Fruit fly (Drosophila melanogaster) whole organism, pupa: ENCODE data around the gene RpS5a.
A peak's percentile ranks its signal among the peaks of the same experiment; 100 is the strongest.

ENCODE experiments used
- CG10348 ChIP-seq: fragments of 200-800 bp; sonication (Bioruptor generic); IDR thresholded peaks from 2 replicates; pipeline ENCODE4 v1.3.6; 2022; ENCODE audit warnings: missing biosample characterization, missing genetic modification characterization
- CG12605 ChIP-seq: fragments of 200-800 bp; sonication (Bioruptor generic); IDR thresholded peaks from 2 replicates; pipeline ENCODE4 v1.3.6; 2022; ENCODE audit warnings: missing biosample characterization, missing genetic modification characterization
- CG13204 ChIP-seq: fragments of 200-800 bp; sonication (Bioruptor generic); optimal IDR thresholded peaks from 2 replicates; lab custom pipeline; 2018; ENCODE audit warnings: missing biosample characterization, mild to moderate bottlenecking, missing genetic modification characterization, moderate library complexity
- CG14655 ChIP-seq: fragments of 200-800 bp; sonication (Bioruptor generic); optimal IDR thresholded peaks from 3 replicates; lab custom pipeline; 2017; ENCODE audit warnings: mild to moderate bottlenecking, missing biosample characterization, missing genetic modification reagents, missing genetic modification characterization
- CG15710 ChIP-seq: fragments of 200-800 bp; sonication (Bioruptor generic); optimal IDR thresholded peaks from 2 replicates; lab custom pipeline; 2018; ENCODE audit warnings: missing biosample characterization, mild to moderate bottlenecking, missing genetic modification characterization, moderate library complexity
- CG17806 ChIP-seq: fragments of 200-800 bp; sonication (Bioruptor generic); optimal IDR thresholded peaks from 2 replicates; lab custom pipeline; 2018; ENCODE audit warnings: missing biosample characterization, mild to moderate bottlenecking, missing genetic modification characterization, moderate library complexity
- CG32121 ChIP-seq: fragments of 200-800 bp; sonication (Bioruptor generic); IDR thresholded peaks from 2 replicates; pipeline ENCODE4 v1.3.6; 2022; ENCODE audit warnings: missing biosample characterization, missing genetic modification characterization
- CG4496 ChIP-seq: fragments of 200-800 bp; sonication (Bioruptor generic); IDR thresholded peaks from 3 replicates; pipeline ENCODE4 v1.3.6; 2022; ENCODE audit warnings: missing biosample characterization, missing genetic modification characterization
- CG8159 ChIP-seq: fragments of 200-800 bp; sonication (Bioruptor generic); optimal IDR thresholded peaks from 3 replicates; lab custom pipeline; 2018; ENCODE audit warnings: missing biosample characterization, mild to moderate bottlenecking, missing genetic modification characterization, moderate library complexity
- CG8301 ChIP-seq: fragments of 200-800 bp; sonication (Bioruptor generic); optimal IDR thresholded peaks from 2 replicates; lab custom pipeline; 2018; ENCODE audit warnings: missing biosample characterization, mild to moderate bottlenecking, missing genetic modification characterization
- CG9948 ChIP-seq: fragments of 200-800 bp; sonication (Bioruptor generic); optimal IDR thresholded peaks from 2 replicates; lab custom pipeline; 2018; ENCODE audit warnings: missing biosample characterization, mild to moderate bottlenecking, missing genetic modification characterization, moderate library complexity
- D1 ChIP-seq: fragments of 200-800 bp; sonication (Bioruptor generic); optimal IDR thresholded peaks from 2 replicates; lab custom pipeline; 2018; ENCODE audit warnings: missing biosample characterization, mild to moderate bottlenecking, missing genetic modification characterization, moderate library complexity
- EcR ChIP-seq: fragments of 200-800 bp; sonication (Bioruptor generic); optimal IDR thresholded peaks from 3 replicates; lab custom pipeline; 2019; ENCODE audit warnings: missing biosample characterization, missing genetic modification characterization, mild to moderate bottlenecking, moderate library complexity, missing genetic modification reagents
- Ets98B ChIP-seq: fragments of 200-800 bp; sonication (Bioruptor generic); IDR thresholded peaks from 2 replicates; pipeline ENCODE4 v1.3.6; 2022; ENCODE audit warnings: missing biosample characterization, missing genetic modification characterization
- Pif1A ChIP-seq: fragments of 200-800 bp; sonication (Bioruptor generic); optimal IDR thresholded peaks from 3 replicates; lab custom pipeline; 2016; ENCODE audit warnings: missing biosample characterization, missing genetic modification characterization
- Pif1B ChIP-seq: fragments of 200-800 bp; sonication (Bioruptor generic); optimal IDR thresholded peaks from 3 replicates; lab custom pipeline; 2016; ENCODE audit warnings: missing biosample characterization, missing genetic modification characterization
- Snoo ChIP-seq: fragments of 200-800 bp; sonication (Bioruptor generic); optimal IDR thresholded peaks from 3 replicates; lab custom pipeline; 2017; ENCODE audit warnings: missing biosample characterization, mild to moderate bottlenecking, missing genetic modification characterization, inconsistent platforms
- fd96Ca ChIP-seq: fragments of 200-800 bp; sonication (Bioruptor generic); IDR thresholded peaks from 3 replicates; pipeline ENCODE4 v1.3.6; 2022; ENCODE audit warnings: missing biosample characterization, missing genetic modification characterization
- gl ChIP-seq: fragments of 200-800 bp; sonication (Bioruptor generic); optimal IDR thresholded peaks from 2 replicates; lab custom pipeline; 2018; ENCODE audit warnings: missing biosample characterization, mild to moderate bottlenecking, missing genetic modification characterization
- rn ChIP-seq: fragments of 200-800 bp; sonication (Bioruptor generic); IDR thresholded peaks from 2 replicates; pipeline ENCODE4 v1.3.6; 2022; ENCODE audit warnings: missing biosample characterization, missing genetic modification characterization

RpS5a gene

DNA sequence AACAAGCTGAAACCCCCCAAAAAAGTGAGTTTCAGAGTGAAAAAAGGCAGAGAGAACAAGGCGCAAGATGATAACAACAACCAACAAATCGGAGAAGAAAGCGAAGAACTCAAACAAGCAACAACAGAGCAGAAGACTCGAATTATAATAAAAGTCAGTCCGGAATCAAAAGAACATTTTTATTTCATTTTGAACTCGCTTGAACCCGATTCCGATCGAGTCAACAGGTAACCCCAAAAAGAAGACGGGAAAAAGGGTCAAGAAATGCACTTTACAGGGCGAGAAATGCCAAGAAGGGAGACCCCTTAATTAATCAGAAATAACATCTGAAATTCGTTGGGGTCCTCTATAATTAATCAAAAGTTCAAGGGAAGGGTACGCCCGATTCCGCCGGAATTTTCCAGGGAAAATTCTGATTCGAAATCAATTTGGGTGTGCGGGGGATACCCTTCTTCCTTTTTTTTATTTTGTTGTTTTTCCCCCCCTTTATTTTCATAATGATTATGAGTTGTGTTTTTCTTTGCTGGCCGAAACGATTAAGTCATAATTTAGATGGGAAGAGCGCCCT lies 14.5 kb upstream of the RpS5a start:
- TF ChIP-seq fd96Ca (no peak), CG4496 (GFP tag; lab: Robert Waterston, UW) (no peak), CG10348 (GFP tag; lab: Robert Waterston, UW) (no peak), D1 (tag; lab: Kevin White, UChicago) (no peak), gl (tag; lab: Kevin White, UChicago) (no peak), CG12605 (GFP tag; lab: Robert Waterston, UW) (no peak), CG8159 (no peak), CG32121 (GFP tag; lab: Robert Waterston, UW) (no peak), CG8301 (tag; lab: Kevin White, UChicago) (no peak), Ets98B (GFP tag; lab: Robert Waterston, UW) (no peak), CG17806 (tag; lab: Kevin White, UChicago) (no peak), CG9948 (tag; lab: Kevin White, UChicago) (no peak), Snoo (tag; lab: Kevin White, UChicago) (no peak), CG13204 (no peak), EcR (GFP tag; lab: Kevin White, UChicago) (no peak), CG14655 (GFP tag; lab: Kevin White, UChicago) (no peak), rn (GFP tag; lab: Robert Waterston, UW) (no peak), Pif1B (no peak)

DNA sequence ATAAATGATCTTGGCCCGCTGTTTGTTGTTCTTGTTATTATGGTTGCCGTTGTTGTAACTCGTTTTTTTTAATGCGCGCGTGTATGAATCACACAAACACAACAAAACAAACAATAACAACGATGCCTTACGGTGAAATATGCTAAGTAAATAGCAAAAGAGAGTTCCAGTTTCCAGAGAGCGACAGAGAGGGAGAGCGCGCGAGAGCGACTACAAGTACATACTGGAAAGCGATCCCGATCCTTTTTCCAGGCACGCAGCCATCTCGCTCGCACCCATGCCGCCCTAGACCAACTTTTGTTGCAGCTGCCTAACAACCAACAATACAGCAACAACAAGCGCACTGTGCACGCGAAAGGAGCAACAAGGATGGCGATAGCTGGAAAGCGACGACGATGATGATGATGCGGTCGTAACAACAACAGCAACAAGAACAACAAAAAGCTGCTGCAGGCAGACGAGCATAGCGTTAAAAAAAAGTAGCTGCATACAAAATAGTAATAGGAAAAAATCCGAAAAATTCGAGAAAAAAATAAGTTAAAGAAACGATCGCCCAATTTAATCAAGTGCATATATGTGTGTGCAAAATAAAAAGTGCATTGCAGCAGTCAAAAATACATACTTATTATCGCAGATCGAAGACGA lies 12.5 kb upstream of the RpS5a start:
- TF ChIP-seq CG9948 (tag; lab: Kevin White, UChicago) (no peak), CG4496 (GFP tag; lab: Robert Waterston, UW) (peak; percentile 62; the same call in 2 of the 3 replicates), CG13204 (peak; percentile 39)
- TF ChIP-seq, all 21 proteins: peak for 2

DNA sequence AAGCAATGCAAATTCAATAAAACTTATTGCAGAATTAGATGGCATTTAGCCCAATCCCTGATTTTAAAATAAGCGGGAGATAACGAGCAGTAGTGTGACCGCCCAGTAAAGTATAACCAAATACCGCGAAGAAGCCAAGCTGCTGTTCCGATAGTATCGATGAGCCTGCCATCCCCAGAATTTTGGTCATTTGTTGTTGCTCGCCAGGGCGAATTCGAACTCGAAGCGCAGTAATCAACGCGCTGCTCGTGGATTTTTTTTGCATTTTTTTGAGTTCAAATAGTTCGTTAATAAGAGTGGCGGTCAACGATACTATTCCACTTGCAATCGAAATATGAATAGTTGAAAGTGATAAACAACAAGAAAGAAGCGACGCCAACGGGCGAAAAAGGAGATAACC lies 11.8 kb upstream of the RpS5a start, which contains the start of gene baz:
Gene baz (plus strand): TSS at position 188 of the 400 bp plus-strand sequence.
- TF ChIP-seq D1 (tag; lab: Kevin White, UChicago) (no peak), Snoo (tag; lab: Kevin White, UChicago) (peak; percentile 5), EcR (GFP tag; lab: Kevin White, UChicago) (peak; percentile 15), rn (GFP tag; lab: Robert Waterston, UW) (no peak)

DNA sequence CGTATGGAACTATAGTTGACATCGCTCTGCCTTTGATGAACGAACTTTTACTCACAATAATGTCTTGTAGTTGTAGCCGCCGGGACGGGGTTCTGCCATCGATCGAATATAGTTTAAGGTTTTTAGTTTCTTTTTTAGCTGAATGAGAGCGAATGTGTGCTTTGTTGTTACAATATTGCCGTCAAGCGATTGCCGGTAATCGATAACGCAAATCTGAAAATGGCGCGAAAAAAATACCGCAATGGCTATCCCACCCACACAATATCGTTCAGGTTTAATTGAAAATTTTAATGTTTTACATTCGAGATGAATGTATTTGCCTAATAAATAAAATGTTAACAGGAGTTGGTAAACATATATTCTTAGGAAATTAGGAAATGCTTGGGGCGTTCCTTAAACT lies 11.1 kb upstream of the RpS5a start, which contains the start of gene xmas:
Gene xmas (minus strand): TSS at position 191 of the 400 bp plus-strand sequence.
- no peak for TF ChIP-seq CG32121 (GFP tag; lab: Robert Waterston, UW)
- no peak for TF ChIP-seq D1 (tag; lab: Kevin White, UChicago)
- TF ChIP-seq CG14655 (GFP tag; lab: Kevin White, UChicago): no peak
- no peak for TF ChIP-seq Pif1A (GFP tag; lab: Kevin White, UChicago)
- no peak for TF ChIP-seq gl (tag; lab: Kevin White, UChicago)
- TF ChIP-seq CG17806 (tag; lab: Kevin White, UChicago): no peak
- TF ChIP-seq rn (GFP tag; lab: Robert Waterston, UW): no peak
- no peak for TF ChIP-seq CG8301 (tag; lab: Kevin White, UChicago)
- TF ChIP-seq EcR (GFP tag; lab: Kevin White, UChicago): no peak
- no peak for TF ChIP-seq CG13204
- no peak for TF ChIP-seq Snoo (tag; lab: Kevin White, UChicago)
- no peak for TF ChIP-seq CG15710 (tag; lab: Kevin White, UChicago)
- no peak for TF ChIP-seq Ets98B (GFP tag; lab: Robert Waterston, UW)
- TF ChIP-seq Pif1B: no peak
- no peak for TF ChIP-seq fd96Ca
- no peak for TF ChIP-seq CG8159
- TF ChIP-seq CG12605 (GFP tag; lab: Robert Waterston, UW): no peak
- no peak for TF ChIP-seq CG10348 (GFP tag; lab: Robert Waterston, UW)
- no peak for TF ChIP-seq CG4496 (GFP tag; lab: Robert Waterston, UW)
- TF ChIP-seq CG9948 (tag; lab: Kevin White, UChicago): no peak
- TF ChIP-seq, all 21 proteins: peak for 0

DNA sequence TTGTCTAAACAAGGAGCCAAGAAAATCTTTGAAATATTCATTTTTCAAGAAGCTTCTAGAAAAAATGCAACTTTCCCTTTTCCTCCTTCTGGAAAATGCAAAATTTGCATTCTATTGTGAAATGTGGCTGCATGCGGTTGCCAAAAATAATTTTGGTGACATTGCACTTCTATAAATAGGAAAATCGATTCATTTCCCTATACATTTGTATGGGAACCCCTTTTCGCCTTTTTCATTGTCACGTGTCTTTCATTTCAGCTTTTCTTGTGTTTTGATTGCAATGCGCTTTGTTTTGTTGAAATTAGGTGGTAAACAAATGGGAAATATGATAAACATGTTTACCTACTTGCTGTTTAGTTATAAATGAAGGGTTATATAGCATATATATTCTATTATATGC lies 2.6 kb upstream of the RpS5a start:
- no peak for TF ChIP-seq fd96Ca

DNA sequence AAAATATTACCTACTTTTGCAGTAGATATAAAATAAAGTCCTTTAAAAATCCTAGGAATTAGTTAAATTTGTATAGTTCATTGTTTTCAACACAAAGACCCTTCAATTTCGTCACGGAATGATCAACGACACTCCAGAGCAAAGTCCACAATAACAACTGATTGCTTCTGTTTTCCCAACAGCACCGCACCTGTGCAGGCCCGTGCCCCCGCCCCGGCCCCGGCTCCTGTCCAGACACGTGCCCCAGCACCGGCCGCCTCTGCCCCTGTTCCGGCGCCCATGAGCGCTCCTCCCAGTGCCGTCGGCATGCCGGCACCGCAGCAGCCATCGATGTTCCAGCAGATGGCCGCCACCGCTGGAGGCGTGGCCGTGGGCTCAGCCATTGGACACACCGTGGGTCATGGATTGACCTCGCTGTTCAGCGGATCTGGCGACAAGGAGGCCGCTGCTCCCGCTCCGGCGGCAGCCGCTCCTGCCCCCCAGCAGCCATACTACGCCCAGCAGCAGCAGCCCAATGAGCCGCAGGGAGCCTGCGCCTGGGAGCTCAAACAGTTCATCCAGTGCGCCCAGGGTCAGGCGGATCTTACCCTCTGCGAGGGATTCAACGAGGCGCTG lies 1.7 kb upstream of the RpS5a start:
- TF ChIP-seq CG13204: peak; percentile 48
- peak; percentile 25; the same call in 1 of the 2 replicates for TF ChIP-seq CG12605 (GFP tag; lab: Robert Waterston, UW)
- TF ChIP-seq CG4496 (GFP tag; lab: Robert Waterston, UW): peak; percentile 22; the same call in 1 of the 3 replicates
- no peak for TF ChIP-seq rn (GFP tag; lab: Robert Waterston, UW)
- TF ChIP-seq Snoo (tag; lab: Kevin White, UChicago): peak; percentile 4
- TF ChIP-seq gl (tag; lab: Kevin White, UChicago): peak; percentile 46
- TF ChIP-seq CG8301 (tag; lab: Kevin White, UChicago): no peak
- TF ChIP-seq, all 21 proteins: peak for 5
